Worm (Caenorhabditis elegans) whole organism, L2 larva: ENCODE measurements around the gene Y55F3BR.2.

Source experiments
- gmeb-1 ChIP-seq: fragments of 150-350 bp; optimal IDR thresholded peaks from 2 replicates; lab custom pipeline; 2014; ENCODE audit warnings: missing biosample characterization, missing genetic modification characterization
- nhr-10 ChIP-seq: sonication (generic microtip); optimal IDR thresholded peaks from 2 replicates; lab custom pipeline; 2017; ENCODE audit warnings: missing biosample characterization, missing genetic modification characterization
- nhr-11 ChIP-seq: fragments of 150-350 bp; optimal IDR thresholded peaks from 2 replicates; lab custom pipeline; 2014; ENCODE audit warnings: missing biosample characterization, missing genetic modification characterization
- nhr-23 ChIP-seq: fragments of 150-350 bp; optimal IDR thresholded peaks from 2 replicates; lab custom pipeline; 2014; ENCODE audit warnings: missing biosample characterization, missing genetic modification reagents, missing genetic modification characterization
- nhr-77 ChIP-seq: fragments of 150-350 bp; optimal IDR thresholded peaks from 2 replicates; lab custom pipeline; 2014; ENCODE audit warnings: missing biosample characterization, missing genetic modification characterization
- sem-4 ChIP-seq: fragments of 150-350 bp; optimal IDR thresholded peaks from 2 replicates; lab custom pipeline; 2014; ENCODE audit warnings: missing biosample characterization, missing genetic modification reagents, missing genetic modification characterization
- unc-62 ChIP-seq: fragments of 150-350 bp; optimal IDR thresholded peaks from 2 replicates; lab custom pipeline; 2014; ENCODE audit warnings: missing biosample characterization, missing genetic modification reagents, missing genetic modification characterization
- ztf-4 ChIP-seq: fragments of 150-350 bp; optimal IDR thresholded peaks from 2 replicates; lab custom pipeline; 2014; ENCODE audit warnings: missing biosample characterization, missing genetic modification characterization

DNA sequence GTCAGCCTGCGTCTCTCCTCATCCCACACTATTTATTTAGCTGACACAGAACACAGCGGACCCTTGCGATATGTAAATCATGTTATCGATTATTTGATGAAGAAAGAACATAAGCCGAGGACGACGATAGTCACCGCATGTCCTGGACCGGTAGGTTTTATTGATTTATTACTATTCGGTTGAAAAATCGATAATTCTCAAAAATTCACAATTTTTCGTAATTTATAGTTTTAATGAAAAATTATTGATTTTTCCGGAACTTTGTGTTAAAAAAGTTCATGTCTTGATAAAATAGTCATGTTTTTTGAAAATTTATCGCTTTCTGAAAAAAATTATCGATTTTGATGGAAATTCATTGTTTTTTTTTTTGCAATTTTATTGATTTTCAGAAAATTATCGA is 10.5 kb upstream of the Y55F3BR.2 start:
- TF ChIP-seq unc-62 (GFP tag; lab: Kevin White, UChicago) (no peak), nhr-11 (no peak), nhr-10 (tag; lab: Kevin White, UChicago) (no peak), gmeb-1 (tag; lab: Kevin White, UChicago) (no peak), ztf-4 (tag; lab: Kevin White, UChicago) (no peak), nhr-23 (tag; lab: Kevin White, UChicago) (no peak), sem-4 (tag; lab: Kevin White, UChicago) (no peak), nhr-77 (no peak)
